Fruit fly (Drosophila melanogaster) whole organism: Measurements from ENCODE around the gene alph.

ENCODE experiments used
- CG8478 ChIP-seq: fragments of >200 bp; optimal IDR thresholded peaks from 2 replicates; lab custom pipeline; 2018; ENCODE audit warnings: inconsistent platforms
- Dll ChIP-seq: fragments of >200 bp; optimal IDR thresholded peaks from 2 replicates; lab custom pipeline; 2017
- EcR ChIP-seq, 2 experiments: fragments of >200 bp; optimal IDR thresholded peaks; 2 replicates each; lab custom pipeline; 2017; ENCODE audit warnings: missing biosample characterization in 2 of 2, missing genetic modification characterization in 2 of 2, missing genetic modification reagents in 2 of 2
- pan ChIP-seq: fragments of >200 bp; optimal IDR thresholded peaks from 2 replicates; lab custom pipeline; 2017
- psq ChIP-seq: fragments of >200 bp; optimal IDR thresholded peaks from 2 replicates; lab custom pipeline; 2017
- usp ChIP-seq: fragments of >200 bp; optimal IDR thresholded peaks from 2 replicates; lab custom pipeline; 2017; ENCODE audit warnings: missing biosample characterization, missing genetic modification characterization, mixed read lengths

alph gene

dm6 chr3R:29584266-29584665, 7.4 kb upstream of the alph start:
- TF ChIP-seq CG8478 (lab: Kevin White, UChicago), result no peak
- TF ChIP-seq psq (lab: Kevin White, UChicago), result no peak
- TF ChIP-seq usp (GFP tag; lab: Kevin White, UChicago), result no peak
- TF ChIP-seq pan (lab: Kevin White, UChicago), result no peak
- TF ChIP-seq EcR (GFP tag; optimal IDR thresholded peaks at IDR 0.05; lab: Kevin White, UChicago), result no peak
- TF ChIP-seq Dll, result no peak

DNA sequence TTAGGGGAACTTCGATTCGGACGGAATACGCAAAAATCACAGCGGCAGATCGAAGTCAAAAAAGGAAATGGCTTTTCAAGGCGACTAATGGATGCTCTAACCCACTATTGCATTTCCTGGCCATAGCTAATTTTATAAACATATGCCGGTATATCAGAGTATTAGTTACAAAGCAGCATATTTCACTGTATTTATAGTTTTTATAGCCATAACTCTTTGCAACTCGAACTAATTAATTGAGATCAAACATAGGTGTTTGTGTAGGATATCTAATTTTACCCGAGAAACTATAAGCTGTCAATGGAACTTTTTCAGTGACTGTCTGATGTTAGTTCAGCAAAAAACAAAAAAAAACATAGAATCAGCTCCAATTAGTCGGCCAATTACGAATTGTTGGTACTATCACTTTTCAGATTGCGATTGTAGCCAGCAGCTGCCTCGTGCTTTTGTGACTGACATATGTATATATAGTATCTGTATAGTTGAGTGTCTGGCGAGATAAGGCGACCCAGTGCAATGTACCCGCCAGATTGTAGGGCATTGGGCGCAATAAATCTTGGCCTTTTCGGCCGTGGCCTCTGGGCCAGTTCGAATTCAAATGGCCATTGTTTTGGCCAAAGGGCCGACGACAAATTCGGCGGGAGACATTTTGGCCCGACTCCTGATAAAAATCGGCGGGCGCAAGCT, 6.5 kb upstream of the alph start:
- TF ChIP-seq pan (lab: Kevin White, UChicago) (no peak), Dll (no peak), EcR (GFP tag; optimal IDR thresholded peaks at IDR 0.05; lab: Kevin White, UChicago) (no peak), CG8478 (lab: Kevin White, UChicago) (no peak), usp (GFP tag; lab: Kevin White, UChicago) (no peak), psq (lab: Kevin White, UChicago) (no peak)

DNA sequence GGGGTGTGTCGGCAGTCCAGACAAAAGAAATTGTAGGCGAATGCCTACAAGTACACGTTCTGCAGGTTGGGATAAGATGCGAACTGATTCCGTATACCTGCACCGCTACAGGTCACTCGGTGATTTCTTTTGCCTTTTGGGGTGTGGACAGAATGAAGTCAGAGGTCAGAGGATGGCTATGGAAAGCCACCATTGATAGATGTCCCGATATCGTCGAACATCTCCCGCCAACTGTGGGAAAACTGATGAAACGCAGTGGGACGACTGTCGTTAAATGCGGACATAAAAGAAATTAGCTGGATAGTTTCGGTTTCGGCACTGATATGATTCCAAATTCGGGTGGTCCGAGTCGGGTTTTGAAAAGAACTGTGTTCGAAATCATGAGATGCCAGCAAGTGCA, 4.9 kb upstream of the alph start:
- TF ChIP-seq Dll (no peak), psq (lab: Kevin White, UChicago) (no peak), pan (lab: Kevin White, UChicago) (no peak), usp (GFP tag; lab: Kevin White, UChicago) (no peak), EcR (GFP tag; optimal IDR thresholded peaks at IDR 0.05; lab: Kevin White, UChicago) (no peak), CG8478 (lab: Kevin White, UChicago) (no peak)

dm6 chr3R:29588004-29588403, 3.6 kb upstream of the alph start, which contains the start of gene CG7567:
Gene CG7567, minus strand, starts transcription at chr3R:29588104.
- TF ChIP-seq psq (lab: Kevin White, UChicago), result no peak
- TF ChIP-seq usp (GFP tag; lab: Kevin White, UChicago), result no peak
- no peak for TF ChIP-seq CG8478 (lab: Kevin White, UChicago)
- no peak for TF ChIP-seq Dll
- TF ChIP-seq pan (lab: Kevin White, UChicago), result no peak
- TF ChIP-seq EcR (GFP tag; optimal IDR thresholded peaks at IDR 0.05; lab: Kevin White, UChicago), result no peak

DNA sequence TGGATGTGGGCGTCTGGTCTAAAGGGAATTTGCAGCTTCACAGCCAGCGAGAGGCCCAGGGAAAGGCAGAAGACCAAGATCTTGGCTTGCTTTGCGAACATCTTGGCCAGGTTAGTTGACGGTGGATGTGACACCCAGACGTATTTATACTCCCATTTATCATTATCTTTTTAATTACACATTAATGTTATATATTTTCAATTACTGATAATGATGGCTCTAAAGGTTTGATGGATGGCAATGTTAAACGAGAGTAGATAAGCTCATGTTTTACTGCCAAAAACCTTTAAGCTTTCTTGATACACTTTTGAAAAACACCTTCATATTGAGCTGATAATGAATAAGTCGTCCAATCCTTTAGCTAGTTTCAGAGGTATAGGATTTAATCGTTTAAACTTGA, 2.0 kb upstream of the alph start, which contains the start of gene CG11470:
CG11470 (minus strand) TSS at position 101 of the 400 bp plus-strand sequence.
- TF ChIP-seq CG8478 (lab: Kevin White, UChicago) (no peak), EcR (GFP tag; optimal IDR thresholded peaks at IDR 0.05; lab: Kevin White, UChicago) (no peak), pan (lab: Kevin White, UChicago) (no peak), Dll (no peak), usp (GFP tag; lab: Kevin White, UChicago) (no peak), psq (lab: Kevin White, UChicago) (no peak)

DNA sequence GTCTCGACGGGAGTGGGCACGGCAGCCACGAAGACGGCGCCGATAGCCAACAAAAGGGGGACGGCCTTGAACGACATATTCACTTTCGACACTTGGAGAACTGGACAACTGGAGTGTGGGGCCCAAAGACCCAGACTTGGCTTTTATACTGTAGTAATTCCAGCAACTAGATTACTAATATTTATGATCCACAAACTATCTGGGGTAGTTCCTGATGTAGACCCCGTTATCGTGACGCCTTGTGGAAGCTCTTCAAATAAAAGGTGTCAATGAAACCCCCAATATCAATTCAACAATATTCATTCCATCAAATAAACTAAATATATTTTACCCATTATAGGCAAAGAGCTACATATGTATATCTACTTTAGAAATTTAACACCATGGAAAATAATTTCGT, 825 bp upstream of the alph start, which contains the start of gene CG31041:
CG31041 (minus strand) TSS at position 101 of the 400 bp plus-strand sequence.
- TF ChIP-seq pan (lab: Kevin White, UChicago) (no peak), usp (GFP tag; lab: Kevin White, UChicago) (no peak), CG8478 (lab: Kevin White, UChicago) (no peak)

DNA sequence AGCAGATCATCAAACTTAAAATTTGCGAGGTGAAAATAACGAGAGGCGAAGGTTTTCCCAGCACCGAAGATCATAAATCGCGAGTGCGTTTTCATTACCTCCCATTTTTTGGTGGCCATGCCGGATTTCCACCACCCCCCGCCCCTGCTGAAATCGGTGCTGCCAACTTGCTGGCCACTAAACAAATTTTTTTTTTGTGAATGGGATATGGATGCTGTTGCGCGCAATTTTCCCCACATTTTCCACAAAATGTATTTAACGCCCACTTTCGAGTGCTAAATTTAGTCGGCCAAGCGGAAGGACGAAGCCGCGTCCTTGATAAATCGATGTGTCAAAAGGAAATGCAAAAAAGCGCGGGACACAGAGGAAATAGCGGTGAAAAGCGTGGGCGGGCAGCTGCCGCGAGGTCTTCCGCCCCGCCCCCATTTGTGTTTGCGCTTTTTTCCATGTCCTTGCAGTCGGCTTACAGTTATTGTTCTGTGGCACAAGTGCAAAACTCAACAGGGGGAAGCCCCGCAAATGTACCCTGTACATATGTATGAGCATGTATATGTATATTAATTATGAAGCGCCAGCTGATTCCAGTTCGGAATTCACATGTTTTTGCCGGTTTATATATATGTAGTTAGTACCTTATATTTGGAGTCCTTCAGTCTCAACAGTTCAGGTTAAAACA, 646 bp downstream of the alph start:
- TF ChIP-seq pan (lab: Kevin White, UChicago) (no peak), EcR (GFP tag; optimal IDR thresholded peaks at IDR 0.05; lab: Kevin White, UChicago) (no peak), psq (lab: Kevin White, UChicago) (no peak), CG8478 (lab: Kevin White, UChicago) (no peak), Dll (no peak), usp (GFP tag; lab: Kevin White, UChicago) (no peak)

dm6 chr3R:29600762-29601161, 9.1 kb downstream of the alph start, which contains the start of gene CG7568:
Gene CG7568, minus strand, starts transcription at chr3R:29600862.
- TF ChIP-seq psq (lab: Kevin White, UChicago), result no peak
- no peak for TF ChIP-seq pan (lab: Kevin White, UChicago)
- TF ChIP-seq EcR (GFP tag; optimal IDR thresholded peaks at IDR 0.05; lab: Kevin White, UChicago), result no peak
- TF ChIP-seq Dll, result no peak
- no peak for TF ChIP-seq CG8478 (lab: Kevin White, UChicago)
- no peak for TF ChIP-seq usp (GFP tag; lab: Kevin White, UChicago)

dm6 chr3R:29608177-29608576, 16.5 kb downstream of the alph start, which contains the start of gene Diedel2:
Gene Diedel2, plus strand, starts transcription at chr3R:29608477.
- TF ChIP-seq EcR (GFP tag; optimal IDR thresholded peaks at IDR 0.05; lab: Kevin White, UChicago) (no peak), Dll (no peak), psq (lab: Kevin White, UChicago) (no peak), CG8478 (lab: Kevin White, UChicago) (no peak), usp (GFP tag; lab: Kevin White, UChicago) (no peak), pan (lab: Kevin White, UChicago) (no peak)

dm6 chr3R:29610958-29611357, 19.3 kb downstream of the alph start:
- no peak for TF ChIP-seq EcR (GFP tag; optimal IDR thresholded peaks at IDR 0.05; lab: Kevin White, UChicago)
- TF ChIP-seq CG8478 (lab: Kevin White, UChicago), result no peak

dm6 chr3R:29617197-29617596, 25.6 kb downstream of the alph start:
- TF ChIP-seq psq (lab: Kevin White, UChicago) (no peak), usp (GFP tag; lab: Kevin White, UChicago) (no peak), pan (lab: Kevin White, UChicago) (no peak), CG8478 (lab: Kevin White, UChicago) (no peak), EcR (GFP tag; optimal IDR thresholded peaks at IDR 0.05; lab: Kevin White, UChicago) (no peak), Dll (no peak)
